Worm (Caenorhabditis elegans) whole organism, L2 larva: Measurements from ENCODE around the gene jun-1.

Experiments
- ceh-82 ChIP-seq: fragments of 150-350 bp; optimal IDR thresholded peaks from 2 replicates; lab custom pipeline; 2014; ENCODE audit warnings: missing biosample characterization, missing genetic modification characterization
- lin-13 ChIP-seq: fragments of 150-350 bp; optimal IDR thresholded peaks from 2 replicates; lab custom pipeline; 2014; ENCODE audit warnings: missing biosample characterization, missing genetic modification reagents, missing genetic modification characterization
- lin-39 ChIP-seq: fragments of 150-350 bp; optimal IDR thresholded peaks from 2 replicates; lab custom pipeline; 2014; ENCODE audit warnings: missing biosample characterization, missing genetic modification reagents, missing genetic modification characterization
- nhr-12 ChIP-seq: fragments of 150-350 bp; optimal IDR thresholded peaks from 2 replicates; lab custom pipeline; 2014; ENCODE audit warnings: missing biosample characterization, missing genetic modification characterization
- nhr-129 ChIP-seq: fragments of 150-350 bp; optimal IDR thresholded peaks from 2 replicates; lab custom pipeline; 2014; ENCODE audit warnings: missing biosample characterization, missing genetic modification characterization
- nhr-77 ChIP-seq: fragments of 150-350 bp; optimal IDR thresholded peaks from 2 replicates; lab custom pipeline; 2014; ENCODE audit warnings: missing biosample characterization, missing genetic modification characterization
- unc-39 ChIP-seq: fragments of 150-350 bp; optimal IDR thresholded peaks from 2 replicates; lab custom pipeline; 2014; ENCODE audit warnings: missing biosample characterization, missing genetic modification characterization

DNA sequence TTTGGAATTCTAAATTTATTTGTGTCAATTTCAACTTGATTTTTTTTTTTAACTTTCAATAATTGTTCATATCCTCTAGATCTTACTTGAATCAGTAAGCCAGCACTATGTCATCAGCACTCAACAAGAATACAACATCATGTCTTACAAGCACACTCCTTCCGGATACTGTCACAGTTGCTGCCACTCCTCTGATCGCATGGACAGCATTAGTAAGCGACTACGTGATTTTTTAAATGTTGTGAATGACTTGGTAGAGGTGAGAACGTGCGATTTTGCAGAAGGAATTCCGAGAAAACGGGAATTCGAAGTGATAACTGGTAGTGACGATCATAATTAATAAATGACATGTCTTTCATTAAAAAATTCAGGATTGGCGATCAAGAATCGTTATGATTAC, 45.1 kb downstream of the jun-1 start, which contains the start of gene oac-54:
- TF ChIP-seq lin-39 (tag; lab: Kevin White, UChicago), result no peak
- TF ChIP-seq unc-39 (tag; lab: Kevin White, UChicago), result no peak
- no peak for TF ChIP-seq ceh-82 (tag; lab: Kevin White, UChicago)
- TF ChIP-seq nhr-129 (tag; lab: Kevin White, UChicago), result no peak
- TF ChIP-seq nhr-12 (tag; lab: Kevin White, UChicago), result no peak
- no peak for TF ChIP-seq lin-13 (GFP tag; lab: Kevin White, UChicago)
- TF ChIP-seq nhr-77 (tag; lab: Kevin White, UChicago), result no peak
